Worm (Caenorhabditis elegans) whole organism, L2 larva: ENCODE data around the gene H04M03.3.

Experiments
- C34F6.9 ChIP-seq: fragments of 150-350 bp; optimal IDR thresholded peaks from 2 replicates; lab custom pipeline; 2014; ENCODE audit warnings: missing biosample characterization, missing genetic modification characterization
- R02D3.7 ChIP-seq: fragments of 150-350 bp; optimal IDR thresholded peaks from 2 replicates; lab custom pipeline; 2014; ENCODE audit warnings: missing biosample characterization, missing genetic modification characterization
- Y55F3AM.14 ChIP-seq: fragments of 200-800 bp; sonication (Bioruptor generic); optimal IDR thresholded peaks from 2 replicates; lab custom pipeline; 2018; ENCODE audit warnings: mild to moderate bottlenecking, missing genetic modification characterization, missing compliant biosample characterization
- alr-1 ChIP-seq: fragments of 150-350 bp; optimal IDR thresholded peaks from 2 replicates; lab custom pipeline; 2014; ENCODE audit warnings: missing biosample characterization, missing genetic modification characterization
- aly-2 ChIP-seq: fragments of 150-350 bp; optimal IDR thresholded peaks from 2 replicates; lab custom pipeline; 2014; ENCODE audit warnings: missing biosample characterization, missing genetic modification characterization
- ama-1 ChIP-seq: fragments of 150-350 bp; optimal IDR thresholded peaks from 2 replicates; lab custom pipeline; 2018; ENCODE audit warnings: inconsistent platforms
- ceh-16 ChIP-seq: fragments of 150-350 bp; optimal IDR thresholded peaks from 2 replicates; lab custom pipeline; 2014; ENCODE audit warnings: missing biosample characterization, missing genetic modification characterization
- ceh-82 ChIP-seq: fragments of 150-350 bp; optimal IDR thresholded peaks from 2 replicates; lab custom pipeline; 2014; ENCODE audit warnings: missing biosample characterization, missing genetic modification characterization
- crh-2 ChIP-seq: sonication (generic microtip); optimal IDR thresholded peaks from 2 replicates; lab custom pipeline; 2017; ENCODE audit warnings: missing biosample characterization, missing genetic modification characterization
- egl-27 ChIP-seq: sonication (generic microtip); optimal IDR thresholded peaks from 3 replicates; lab custom pipeline; 2017; ENCODE audit warnings: missing biosample characterization, missing genetic modification reagents, missing genetic modification characterization
- elt-1 ChIP-seq: fragments of 150-350 bp; optimal IDR thresholded peaks from 2 replicates; lab custom pipeline; 2014; ENCODE audit warnings: missing biosample characterization, missing genetic modification characterization
- elt-3 ChIP-seq: sonication (generic microtip); optimal IDR thresholded peaks from 2 replicates; lab custom pipeline; 2017; ENCODE audit warnings: missing biosample characterization, missing genetic modification characterization
- gmeb-1 ChIP-seq: fragments of 150-350 bp; optimal IDR thresholded peaks from 2 replicates; lab custom pipeline; 2014; ENCODE audit warnings: missing biosample characterization, missing genetic modification characterization
- lin-11 ChIP-seq: fragments of 150-350 bp; sonication (generic microtip); optimal IDR thresholded peaks from 2 replicates; lab custom pipeline; 2014; ENCODE audit warnings: missing biosample characterization, missing genetic modification characterization, inconsistent platforms, mixed read lengths
- lin-13 ChIP-seq: fragments of 150-350 bp; optimal IDR thresholded peaks from 2 replicates; lab custom pipeline; 2014; ENCODE audit warnings: missing biosample characterization, missing genetic modification reagents, missing genetic modification characterization
- lin-39 ChIP-seq: fragments of 150-350 bp; optimal IDR thresholded peaks from 2 replicates; lab custom pipeline; 2014; ENCODE audit warnings: missing biosample characterization, missing genetic modification reagents, missing genetic modification characterization
- mab-5 ChIP-seq: fragments of 150-350 bp; optimal IDR thresholded peaks from 2 replicates; lab custom pipeline; 2014; ENCODE audit warnings: missing biosample characterization, missing genetic modification characterization
- mbf-1 ChIP-seq: sonication (generic microtip); optimal IDR thresholded peaks from 2 replicates; lab custom pipeline; 2017; ENCODE audit warnings: missing biosample characterization, missing genetic modification characterization
- mdl-1 ChIP-seq, 2 experiments: fragments of 150-350 bp in 1 of 2; sonication (generic microtip) in 1 of 2; optimal IDR thresholded peaks; 2 replicates each; lab custom pipeline; 2017; ENCODE audit warnings: missing biosample characterization in 2 of 2, missing genetic modification characterization in 2 of 2
- nhr-10 ChIP-seq: sonication (generic microtip); optimal IDR thresholded peaks from 2 replicates; lab custom pipeline; 2017; ENCODE audit warnings: missing biosample characterization, missing genetic modification characterization
- nhr-12 ChIP-seq: fragments of 150-350 bp; optimal IDR thresholded peaks from 2 replicates; lab custom pipeline; 2014; ENCODE audit warnings: missing biosample characterization, missing genetic modification characterization
- nhr-129 ChIP-seq: fragments of 150-350 bp; optimal IDR thresholded peaks from 2 replicates; lab custom pipeline; 2014; ENCODE audit warnings: missing biosample characterization, missing genetic modification characterization
- nhr-21 ChIP-seq: fragments of 150-350 bp; optimal IDR thresholded peaks from 2 replicates; lab custom pipeline; 2014; ENCODE audit warnings: missing biosample characterization, missing genetic modification characterization
- nhr-23 ChIP-seq: fragments of 150-350 bp; optimal IDR thresholded peaks from 2 replicates; lab custom pipeline; 2014; ENCODE audit warnings: missing biosample characterization, missing genetic modification reagents, missing genetic modification characterization
- nhr-237 ChIP-seq: fragments of 150-350 bp; optimal IDR thresholded peaks from 2 replicates; lab custom pipeline; 2014; ENCODE audit warnings: missing biosample characterization, missing genetic modification characterization
- nhr-25 ChIP-seq: fragments of 150-350 bp; sonication (generic microtip); optimal IDR thresholded peaks from 3 replicates; lab custom pipeline; 2014; ENCODE audit warnings: missing biosample characterization, missing genetic modification characterization
- nhr-6 ChIP-seq: fragments of 150-350 bp; optimal IDR thresholded peaks from 2 replicates; lab custom pipeline; 2014; ENCODE audit warnings: missing biosample characterization, missing genetic modification characterization
- nhr-77 ChIP-seq: fragments of 150-350 bp; optimal IDR thresholded peaks from 2 replicates; lab custom pipeline; 2014; ENCODE audit warnings: missing biosample characterization, missing genetic modification characterization
- peb-1 ChIP-seq: fragments of 150-350 bp; optimal IDR thresholded peaks from 2 replicates; lab custom pipeline; 2014; ENCODE audit warnings: missing biosample characterization, missing genetic modification characterization
- sem-4 ChIP-seq: fragments of 150-350 bp; optimal IDR thresholded peaks from 2 replicates; lab custom pipeline; 2014; ENCODE audit warnings: missing biosample characterization, missing genetic modification reagents, missing genetic modification characterization
- sma-3 ChIP-seq: sonication (generic microtip); optimal IDR thresholded peaks from 2 replicates; lab custom pipeline; 2016; ENCODE audit warnings: missing genetic modification reagents, missing genetic modification characterization, missing compliant biosample characterization
- sma-9 ChIP-seq, 2 experiments: fragments of 150-350 bp in 1 of 2; sonication (generic microtip) in 1 of 2; optimal IDR thresholded peaks; 2 replicates each; lab custom pipeline; 2014 to 2016; ENCODE audit warnings: missing genetic modification characterization in 2 of 2, mild to moderate bottlenecking in 1 of 2, missing biosample characterization in 1 of 2, missing compliant biosample characterization in 1 of 2, missing genetic modification reagents in 1 of 2, moderate library complexity in 1 of 2
- snpc-4 ChIP-seq: fragments of 150-350 bp; optimal IDR thresholded peaks from 2 replicates; lab custom pipeline; 2014; ENCODE audit warnings: missing biosample characterization, missing genetic modification characterization
- unc-55 ChIP-seq: fragments of 150-350 bp; sonication (generic microtip); optimal IDR thresholded peaks from 3 replicates; lab custom pipeline; 2014; ENCODE audit warnings: missing biosample characterization, missing genetic modification reagents, missing genetic modification characterization
- unc-62 ChIP-seq: fragments of 150-350 bp; optimal IDR thresholded peaks from 2 replicates; lab custom pipeline; 2014; ENCODE audit warnings: missing biosample characterization, missing genetic modification reagents, missing genetic modification characterization
- zag-1 ChIP-seq: fragments of 150-350 bp; optimal IDR thresholded peaks from 2 replicates; lab custom pipeline; 2014; ENCODE audit warnings: missing biosample characterization, missing genetic modification characterization
- ztf-1 ChIP-seq: fragments of 200-800 bp; sonication (Bioruptor generic); conservative IDR thresholded peaks from 2 replicates; pipeline ENCODE4 v1.3.6; 2022; ENCODE audit warnings: missing genetic modification characterization, missing compliant biosample characterization
- ztf-11 ChIP-seq: sonication (generic microtip); optimal IDR thresholded peaks from 2 replicates; lab custom pipeline; 2017; ENCODE audit warnings: missing biosample characterization, missing genetic modification characterization
- ztf-4 ChIP-seq: fragments of 150-350 bp; optimal IDR thresholded peaks from 2 replicates; lab custom pipeline; 2014; ENCODE audit warnings: missing biosample characterization, missing genetic modification characterization

The H04M03.3 gene

DNA sequence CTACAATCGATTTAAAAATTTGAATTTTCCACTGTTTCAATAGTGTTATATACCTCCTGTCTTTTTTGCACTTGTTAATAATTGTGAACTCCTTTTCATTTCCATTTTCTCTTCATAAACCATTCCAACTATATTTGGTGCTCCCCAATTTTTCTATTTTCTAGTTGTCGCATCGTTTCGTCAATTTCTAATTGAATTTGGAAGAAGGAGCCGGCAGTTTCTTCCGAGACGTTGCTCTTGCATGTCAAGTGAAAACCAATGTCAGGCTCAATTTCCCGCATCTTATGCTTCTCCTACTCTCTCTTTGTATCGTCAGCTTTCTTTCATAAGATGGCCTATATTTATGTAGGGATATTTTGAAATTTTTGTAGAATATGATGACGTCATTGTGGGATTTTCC, 36.4 kb downstream of the H04M03.3 start:
- no peak for TF ChIP-seq nhr-21
- no peak for TF ChIP-seq mbf-1 (tag; lab: Kevin White, UChicago)
- TF ChIP-seq elt-1 (tag; lab: Kevin White, UChicago) = no peak
- TF ChIP-seq ztf-11 = no peak
- TF ChIP-seq ceh-16 (tag; lab: Kevin White, UChicago) = no peak
- TF ChIP-seq ama-1 = no peak
- peak; percentile 12 for TF ChIP-seq sem-4 (tag; lab: Kevin White, UChicago)
- no peak for TF ChIP-seq ztf-1 (GFP tag; lab: Robert Waterston, UW)
- TF ChIP-seq, all 48 proteins: peak for 1

ce11 chrIV:5928957-5929356, 37.6 kb downstream of the H04M03.3 start:
- TF ChIP-seq nhr-77 (tag; lab: Kevin White, UChicago) = no peak
- TF ChIP-seq zag-1 (tag; lab: Kevin White, UChicago) = no peak
- no peak for TF ChIP-seq nhr-21
- no peak for TF ChIP-seq nhr-25 (tag; lab: Kevin White, UChicago)
- TF ChIP-seq ama-1 = no peak
- no peak for TF ChIP-seq unc-55
- no peak for TF ChIP-seq sma-9 (GFP tag; optimal IDR thresholded peaks at IDR 0.05; lab: Kevin White, UChicago)
- no peak for TF ChIP-seq sma-9 (tag; optimal IDR thresholded peaks at IDR 0.05; lab: Kevin White, UChicago)
- no peak for TF ChIP-seq mab-5 (tag; lab: Kevin White, UChicago)
- TF ChIP-seq ztf-4 (tag; lab: Kevin White, UChicago) = no peak
- no peak for TF ChIP-seq nhr-10 (tag; lab: Kevin White, UChicago)
- TF ChIP-seq sma-3 = no peak
- no peak for TF ChIP-seq gmeb-1

DNA sequence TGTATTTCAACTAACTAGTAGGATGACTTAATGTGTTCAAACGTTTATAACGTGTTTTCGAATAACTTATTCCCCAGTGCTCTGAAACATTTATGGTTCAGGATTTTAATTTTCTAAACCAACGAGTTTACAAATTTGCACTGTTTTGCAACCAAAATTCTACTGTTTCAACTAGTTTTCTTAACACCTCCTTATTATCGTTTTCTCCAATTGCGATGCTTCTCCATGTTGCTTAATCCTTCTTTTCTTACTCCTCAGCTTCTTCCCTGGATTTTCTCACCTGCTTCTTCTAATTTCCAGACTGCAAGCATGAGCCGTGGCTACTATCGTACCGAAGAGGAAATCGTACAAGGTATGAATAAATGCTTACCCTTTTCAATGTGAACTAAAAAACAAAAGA, 39.0 kb downstream of the H04M03.3 start, which contains the start of gene lin-33:
TSS of gene lin-33 (plus strand) at position 301 of the 400 bp plus-strand sequence.
- TF ChIP-seq ceh-82 (tag; lab: Kevin White, UChicago) (no peak), crh-2 (tag; lab: Kevin White, UChicago) (no peak), zag-1 (tag; lab: Kevin White, UChicago) (no peak), lin-39 (tag; lab: Kevin White, UChicago) (no peak), egl-27 (no peak), nhr-129 (no peak), mab-5 (tag; lab: Kevin White, UChicago) (no peak), ceh-16 (tag; lab: Kevin White, UChicago) (no peak), sma-3 (no peak), elt-3 (tag; lab: Kevin White, UChicago) (no peak), elt-1 (tag; lab: Kevin White, UChicago) (no peak)

DNA sequence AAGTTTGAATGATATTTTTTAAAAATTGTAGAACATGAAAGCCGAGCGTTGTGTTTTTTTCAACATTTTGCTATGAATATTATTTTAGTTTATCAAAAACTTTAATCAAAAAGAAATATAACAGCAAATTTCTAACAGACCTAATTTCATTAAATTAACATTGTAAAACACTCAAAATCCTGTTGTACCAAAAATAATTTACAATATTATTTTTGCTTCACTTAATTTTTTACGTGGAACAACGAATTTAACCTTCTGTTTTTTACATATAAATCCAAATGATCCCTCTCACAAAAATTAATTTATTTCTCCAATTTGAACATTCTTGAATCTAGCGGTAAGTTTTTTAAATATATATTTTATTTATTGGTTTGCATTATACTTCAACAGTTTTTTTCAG, 42.7 kb downstream of the H04M03.3 start, which contains the start of gene H32C10.1:
TSS of gene H32C10.1 (plus strand) at position 301 of the 400 bp plus-strand sequence.
- TF ChIP-seq aly-2 (tag; lab: Kevin White, UChicago) (no peak), snpc-4 (tag; lab: Kevin White, UChicago) (no peak), ztf-11 (no peak), peb-1 (tag; lab: Kevin White, UChicago) (no peak), nhr-237 (tag; lab: Kevin White, UChicago) (no peak), nhr-129 (no peak), nhr-25 (tag; lab: Kevin White, UChicago) (no peak), mdl-1 (tag; optimal IDR thresholded peaks at IDR 0.05; lab: Kevin White, UChicago) (no peak), nhr-6 (tag; lab: Kevin White, UChicago) (no peak), zag-1 (tag; lab: Kevin White, UChicago) (no peak), lin-13 (GFP tag; lab: Kevin White, UChicago) (no peak)

DNA sequence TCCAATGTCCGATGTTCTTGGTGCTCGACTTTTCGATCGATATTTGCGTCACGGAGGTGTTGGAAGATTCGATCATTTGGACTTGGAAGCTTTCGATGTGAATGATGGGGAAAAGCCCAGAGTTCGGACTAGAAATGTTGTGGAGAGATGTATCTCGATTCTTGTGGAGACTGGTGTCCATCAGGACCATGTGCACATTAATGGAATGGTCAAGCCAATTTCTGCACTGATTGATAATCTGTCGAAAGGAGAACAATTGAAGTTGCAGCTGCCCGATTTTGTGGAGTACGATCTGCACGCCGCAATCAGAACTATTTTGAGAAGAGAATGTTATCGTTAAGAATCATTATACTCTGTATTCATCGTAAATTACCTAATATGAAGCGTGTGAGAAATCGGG, 45.7 kb downstream of the H04M03.3 start:
- TF ChIP-seq lin-11 (no peak), nhr-237 (tag; lab: Kevin White, UChicago) (no peak), alr-1 (tag; lab: Kevin White, UChicago) (no peak), sma-9 (GFP tag; optimal IDR thresholded peaks at IDR 0.05; lab: Kevin White, UChicago) (no peak), sma-9 (tag; optimal IDR thresholded peaks at IDR 0.05; lab: Kevin White, UChicago) (no peak), nhr-21 (no peak), nhr-23 (tag; lab: Kevin White, UChicago) (no peak), nhr-12 (tag; lab: Kevin White, UChicago) (no peak), C34F6.9 (tag; lab: Kevin White, UChicago) (no peak), nhr-77 (tag; lab: Kevin White, UChicago) (no peak), R02D3.7 (tag; lab: Kevin White, UChicago) (no peak), unc-62 (no peak), snpc-4 (tag; lab: Kevin White, UChicago) (no peak), ztf-1 (GFP tag; lab: Robert Waterston, UW) (no peak), crh-2 (tag; lab: Kevin White, UChicago) (no peak), Y55F3AM.14 (GFP tag; lab: Kevin White, UChicago) (no peak), mbf-1 (tag; lab: Kevin White, UChicago) (no peak), ceh-82 (tag; lab: Kevin White, UChicago) (no peak), peb-1 (tag; lab: Kevin White, UChicago) (no peak)
